Worm (Caenorhabditis elegans) whole organism, L2 larva: ENCODE measurements around the gene T16G1.3.

Experiments
- ama-1 ChIP-seq: fragments of 150-350 bp; optimal IDR thresholded peaks from 2 replicates; lab custom pipeline; 2018; ENCODE audit warnings: inconsistent platforms
- elt-1 ChIP-seq: fragments of 150-350 bp; optimal IDR thresholded peaks from 2 replicates; lab custom pipeline; 2014; ENCODE audit warnings: missing biosample characterization, missing genetic modification characterization

ce11 chrV:12909544-12910157 is 34.5 kb downstream of the T16G1.3 start, which contains the start of gene nid-1:
- no peak for TF ChIP-seq elt-1
- TF ChIP-seq ama-1 (lab: Kevin White, UChicago): no peak
